Fruit fly (Drosophila melanogaster) whole organism, embryonic: ENCODE measurements around the gene Slh.
A peak's percentile ranks its signal among the peaks of the same experiment; 100 is the strongest.

Experiments
- Abd-B ChIP-seq: fragments of 200-800 bp; sonication (Bioruptor generic); optimal IDR thresholded peaks from 2 replicates; lab custom pipeline; 2018; ENCODE audit warnings: missing biosample characterization, mild to moderate bottlenecking, missing genetic modification characterization, moderate library complexity
- Aef1 ChIP-seq: fragments of 200-800 bp; sonication (Bioruptor generic); IDR thresholded peaks from 3 replicates; pipeline ENCODE4 v1.3.6; 2022; ENCODE audit warnings: missing biosample characterization, missing genetic modification characterization
- BEAF-32 ChIP-seq: fragments of 200-800 bp; sonication (Bioruptor generic); optimal IDR thresholded peaks from 3 replicates; lab custom pipeline; 2017; ENCODE audit warnings: missing biosample characterization, missing genetic modification characterization, mild to moderate bottlenecking, moderate library complexity, missing genetic modification reagents
- Bteb2 ChIP-seq: fragments of 200-800 bp; sonication (Bioruptor generic); optimal IDR thresholded peaks from 2 replicates; lab custom pipeline; 2016; ENCODE audit warnings: missing biosample characterization, missing genetic modification characterization
- CG11398 ChIP-seq: fragments of 200-800 bp; sonication (Bioruptor generic); optimal IDR thresholded peaks from 2 replicates; lab custom pipeline; 2016; ENCODE audit warnings: missing biosample characterization, missing genetic modification characterization
- CG11560 ChIP-seq: fragments of 200-800 bp; sonication (Bioruptor generic); IDR thresholded peaks from 3 replicates; pipeline ENCODE4 v1.3.6; 2022; ENCODE audit warnings: missing biosample characterization, missing genetic modification characterization
- CG12744 ChIP-seq: fragments of 200-800 bp; sonication (Bioruptor generic); optimal IDR thresholded peaks from 2 replicates; lab custom pipeline; 2016; ENCODE audit warnings: missing biosample characterization, missing genetic modification characterization
- CG13624 ChIP-seq: fragments of 200-800 bp; sonication (Bioruptor generic); optimal IDR thresholded peaks from 2 replicates; lab custom pipeline; 2016; ENCODE audit warnings: missing biosample characterization, missing genetic modification characterization
- CG14860 ChIP-seq: fragments of 200-800 bp; sonication (Bioruptor generic); IDR thresholded peaks from 3 replicates; pipeline ENCODE4 v1.3.6; 2022; ENCODE audit warnings: missing biosample characterization, missing genetic modification characterization; ENCODE audit not compliant: partially characterized antibody
- CG14965 ChIP-seq: fragments of 200-800 bp; sonication (Bioruptor generic); optimal IDR thresholded peaks from 2 replicates; lab custom pipeline; 2016; ENCODE audit warnings: missing biosample characterization, missing genetic modification characterization, borderline replicate concordance
- CG17328 ChIP-seq: fragments of 200-800 bp; sonication (Bioruptor generic); IDR thresholded peaks from 2 replicates; pipeline ENCODE4 v1.3.6; 2022; ENCODE audit warnings: missing biosample characterization, missing genetic modification characterization
- CG1792 ChIP-seq: fragments of 200-800 bp; sonication (Bioruptor generic); optimal IDR thresholded peaks from 2 replicates; lab custom pipeline; 2016; ENCODE audit warnings: missing biosample characterization, missing genetic modification characterization
- CG18011 ChIP-seq: fragments of 200-800 bp; sonication (Bioruptor generic); optimal IDR thresholded peaks from 2 replicates; lab custom pipeline; 2017; ENCODE audit warnings: missing biosample characterization, missing genetic modification characterization, mild to moderate bottlenecking, moderate library complexity, missing genotype
- CG18476 ChIP-seq: fragments of 200-800 bp; sonication (Bioruptor generic); optimal IDR thresholded peaks from 2 replicates; lab custom pipeline; 2016; ENCODE audit warnings: missing biosample characterization, mild to moderate bottlenecking, missing genetic modification characterization
- CG2678 ChIP-seq: fragments of 200-800 bp; sonication (Bioruptor generic); optimal IDR thresholded peaks from 3 replicates; lab custom pipeline; 2019; ENCODE audit warnings: missing biosample characterization, mild to moderate bottlenecking, missing genetic modification characterization, moderate library complexity
- CG2875 ChIP-seq: fragments of 200-800 bp; sonication (Bioruptor generic); optimal IDR thresholded peaks from 2 replicates; lab custom pipeline; 2017; ENCODE audit warnings: missing biosample characterization, mild to moderate bottlenecking, missing genetic modification characterization, missing genetic modification reagents
- CG32532 ChIP-seq: fragments of 200-800 bp; sonication (Bioruptor generic); IDR thresholded peaks from 2 replicates; pipeline ENCODE4 v1.3.6; 2022; ENCODE audit warnings: missing biosample characterization, missing genetic modification characterization
- CG3847 ChIP-seq: fragments of 200-800 bp; sonication (Bioruptor generic); IDR thresholded peaks from 2 replicates; pipeline ENCODE4 v1.3.6; 2022; ENCODE audit warnings: missing biosample characterization, missing genetic modification characterization
- CG3995 ChIP-seq: fragments of 200-800 bp; sonication (Bioruptor generic); optimal IDR thresholded peaks from 3 replicates; lab custom pipeline; 2016; ENCODE audit warnings: missing biosample characterization, missing genetic modification characterization
- CG4424 ChIP-seq: fragments of 200-800 bp; sonication (Bioruptor generic); optimal IDR thresholded peaks from 3 replicates; lab custom pipeline; 2016; ENCODE audit warnings: missing biosample characterization, missing genetic modification characterization
- CG7963 ChIP-seq: fragments of 200-800 bp; sonication (Bioruptor generic); IDR thresholded peaks from 3 replicates; pipeline ENCODE4 v1.3.6; 2022; ENCODE audit warnings: missing biosample characterization, missing genetic modification characterization; ENCODE audit not compliant: partially characterized antibody
- CG7987 ChIP-seq: fragments of 200-800 bp; sonication (Bioruptor generic); optimal IDR thresholded peaks from 2 replicates; lab custom pipeline; 2018; ENCODE audit warnings: missing biosample characterization, mild to moderate bottlenecking, missing genetic modification characterization, moderate library complexity
- CG8290 ChIP-seq, 3 experiments: fragments of 200-800 bp; sonication (Bioruptor generic); optimal IDR thresholded peaks; 2 replicates each; lab custom pipeline; 2016 to 2019; ENCODE audit warnings: missing biosample characterization in 3 of 3, missing genetic modification characterization in 3 of 3, mild to moderate bottlenecking in 2 of 3, moderate library complexity in 1 of 3
- CG9215 ChIP-seq: fragments of 200-800 bp; sonication (Bioruptor generic); IDR thresholded peaks from 2 replicates; pipeline ENCODE4 v1.3.6; 2022; ENCODE audit warnings: missing biosample characterization, missing genetic modification characterization
- HmgD ChIP-seq: fragments of 200-800 bp; sonication (Bioruptor generic); optimal IDR thresholded peaks from 3 replicates; lab custom pipeline; 2016; ENCODE audit warnings: missing biosample characterization, missing genetic modification characterization
- Hr51 ChIP-seq, 2 experiments: fragments of 200-800 bp; sonication (Bioruptor generic); optimal IDR thresholded peaks; 2 replicates in 1 of 2; 3 replicates in 1 of 2; lab custom pipeline; 2016 to 2018; ENCODE audit warnings: missing biosample characterization in 2 of 2, missing genetic modification characterization in 2 of 2, mild to moderate bottlenecking in 1 of 2, moderate library complexity in 1 of 2
- Hsf ChIP-seq: fragments of 200-800 bp; sonication (Bioruptor generic); optimal IDR thresholded peaks from 3 replicates; lab custom pipeline; 2016; ENCODE audit warnings: missing biosample characterization, missing genetic modification characterization
- MESR4 ChIP-seq: fragments of 200-800 bp; sonication (Bioruptor generic); optimal IDR thresholded peaks from 2 replicates; lab custom pipeline; 2018; ENCODE audit warnings: missing biosample characterization, mild to moderate bottlenecking, missing genetic modification characterization, moderate library complexity
- Mrtf ChIP-seq: fragments of 200-800 bp; sonication (Bioruptor generic); IDR thresholded peaks from 3 replicates; pipeline ENCODE4 v1.3.6; 2022; ENCODE audit warnings: missing biosample characterization, missing genetic modification characterization
- Myb ChIP-seq: fragments of 200-800 bp; sonication (Bioruptor generic); optimal IDR thresholded peaks from 2 replicates; lab custom pipeline; 2016; ENCODE audit warnings: missing biosample characterization, missing genetic modification characterization
- Nf-YC ChIP-seq: fragments of 200-800 bp; optimal IDR thresholded peaks from 3 replicates; lab custom pipeline; 2019; ENCODE audit warnings: missing biosample characterization, mild to moderate bottlenecking, missing genetic modification characterization, moderate library complexity
- ase ChIP-seq: fragments of 200-800 bp; sonication (Bioruptor generic); IDR thresholded peaks from 3 replicates; pipeline ENCODE4 v1.3.6; 2022; ENCODE audit warnings: missing biosample characterization, missing genetic modification characterization
- bbx ChIP-seq: fragments of 200-800 bp; sonication (Bioruptor generic); IDR thresholded peaks from 2 replicates; pipeline ENCODE4 v1.3.6; 2022; ENCODE audit warnings: missing biosample characterization, missing genetic modification characterization; ENCODE audit not compliant: partially characterized antibody
- dpn ChIP-seq, 2 experiments: fragments of 200-800 bp; sonication (Bioruptor generic); optimal IDR thresholded peaks; 3 replicates each; lab custom pipeline; 2016; ENCODE audit warnings: missing biosample characterization in 2 of 2, missing genetic modification characterization in 2 of 2
- dysf ChIP-seq: fragments of 200-800 bp; sonication (Bioruptor generic); IDR thresholded peaks from 3 replicates; pipeline ENCODE4 v1.3.6; 2022; ENCODE audit warnings: missing biosample characterization, missing genetic modification characterization
- en ChIP-seq: fragments of 200-800 bp; sonication (Bioruptor generic); optimal IDR thresholded peaks from 2 replicates; lab custom pipeline; 2016; ENCODE audit warnings: missing biosample characterization, missing genetic modification characterization
- ewg ChIP-seq: fragments of 200-800 bp; sonication (Bioruptor generic); optimal IDR thresholded peaks from 3 replicates; lab custom pipeline; 2017; ENCODE audit warnings: mild to moderate bottlenecking, missing biosample characterization, missing genetic modification reagents, missing genetic modification characterization
- grau ChIP-seq: fragments of 200-800 bp; optimal IDR thresholded peaks from 3 replicates; lab custom pipeline; 2019; ENCODE audit warnings: missing biosample characterization, mild to moderate bottlenecking, missing genetic modification characterization, moderate library complexity
- gt ChIP-seq: fragments of 200-800 bp; sonication (Bioruptor generic); IDR thresholded peaks from 2 replicates; pipeline ENCODE4 v1.3.6; 2022; ENCODE audit warnings: missing biosample characterization, missing genetic modification characterization
- hth ChIP-seq: fragments of >200 bp; optimal IDR thresholded peaks from 2 replicates; lab custom pipeline; 2017; ENCODE audit warnings: inconsistent platforms
- ind ChIP-seq: fragments of 200-800 bp; sonication (Bioruptor generic); optimal IDR thresholded peaks from 3 replicates; lab custom pipeline; 2016; ENCODE audit warnings: missing biosample characterization, missing genetic modification characterization
- nerfin-2 ChIP-seq: fragments of 200-800 bp; sonication (Bioruptor generic); IDR thresholded peaks from 2 replicates; pipeline ENCODE4 v1.3.6; 2022; ENCODE audit warnings: missing biosample characterization, missing genetic modification characterization; ENCODE audit not compliant: partially characterized antibody
- pros ChIP-seq: fragments of 200-800 bp; sonication (Bioruptor generic); optimal IDR thresholded peaks from 3 replicates; lab custom pipeline; 2019; ENCODE audit warnings: missing biosample characterization, mild to moderate bottlenecking, missing genetic modification characterization, moderate library complexity
- row ChIP-seq: fragments of 200-800 bp; sonication (Bioruptor generic); IDR thresholded peaks from 3 replicates; pipeline ENCODE4 v1.3.6; 2022; ENCODE audit warnings: missing biosample characterization, missing genetic modification characterization
- slbo ChIP-seq: fragments of 200-800 bp; sonication (Bioruptor generic); IDR thresholded peaks from 2 replicates; pipeline ENCODE4 v1.3.6; 2022; ENCODE audit warnings: missing biosample characterization, missing genetic modification characterization
- tgo ChIP-seq: fragments of 200-800 bp; sonication (Bioruptor generic); IDR thresholded peaks from 3 replicates; pipeline ENCODE4 v1.3.6; 2022; ENCODE audit warnings: missing biosample characterization, missing genetic modification characterization
- vvl ChIP-seq: fragments of 200-800 bp; sonication (Bioruptor generic); IDR thresholded peaks from 2 replicates; pipeline ENCODE4 v1.3.6; 2022; ENCODE audit warnings: missing biosample characterization, missing genetic modification characterization

The Slh gene

DNA sequence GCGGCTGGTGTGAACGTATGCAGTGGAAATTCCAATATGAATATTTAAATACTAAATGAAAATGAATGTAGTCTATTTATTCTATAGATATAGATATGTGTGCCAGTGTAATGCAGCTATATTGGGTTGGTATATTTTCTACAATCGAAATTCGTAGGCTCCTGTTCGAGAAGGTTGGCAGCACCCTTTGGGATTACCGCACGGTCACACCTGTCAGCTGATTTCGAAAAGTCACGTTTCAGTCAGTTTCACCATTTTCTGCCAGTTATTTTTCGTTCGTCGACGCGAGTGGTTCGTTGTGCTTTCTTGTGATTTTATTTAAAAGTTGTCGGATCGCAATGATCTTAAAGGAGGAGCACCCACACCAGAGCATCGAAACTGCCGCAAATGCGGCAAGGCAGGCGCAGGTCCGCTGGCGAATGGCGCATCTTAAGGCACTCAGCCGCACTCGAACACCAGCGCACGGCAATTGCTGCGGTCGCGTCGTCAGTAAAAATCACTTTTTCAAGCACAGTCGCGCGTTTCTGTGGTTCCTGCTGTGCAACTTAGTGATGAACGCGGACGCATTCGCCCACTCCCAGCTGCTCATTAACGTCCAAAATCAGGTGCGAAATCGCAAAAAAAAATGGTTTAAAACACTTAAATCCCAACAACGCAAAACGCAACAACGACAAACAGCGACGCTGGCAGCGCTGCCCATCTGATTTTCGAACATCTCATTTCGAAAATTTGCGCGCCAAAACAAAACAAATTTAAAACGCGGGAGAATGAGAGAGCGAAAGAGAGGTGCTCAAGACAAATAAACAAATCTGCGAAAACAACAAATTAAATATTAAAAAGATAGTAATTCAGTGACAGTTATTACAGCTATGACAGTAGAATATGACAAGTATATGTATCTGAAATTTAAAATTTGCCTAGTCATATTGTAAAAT is 488 bp upstream of the Slh start, which contains the start of gene oaf (continued):
- TF ChIP-seq Aef1 (GFP tag; lab: Robert Waterston, UW): peak; percentile 38; the same call in 1 of the 3 replicates
- no peak for TF ChIP-seq CG7963 (GFP tag; lab: Robert Waterston, UW)
- peak; percentile 26 for TF ChIP-seq CG12744 (GFP tag; lab: Kevin White, UChicago)
- peak; percentile 65 for TF ChIP-seq grau (tag; lab: Kevin White, UChicago)
- no peak for TF ChIP-seq CG18476 (GFP tag; lab: Kevin White, UChicago)
- peak; percentile 46 for TF ChIP-seq HmgD
- TF ChIP-seq dpn (GFP tag; optimal IDR thresholded peaks at IDR 0.05; lab: Kevin White, UChicago): peak; percentile 26 to 58
- 0 out of 3 replicates have a peak, but pooled peaks have one; percentile 24 for TF ChIP-seq Mrtf (GFP tag; lab: Robert Waterston, UW)
- peak; percentile 29 for TF ChIP-seq CG13624 (GFP tag; lab: Kevin White, UChicago)
- TF ChIP-seq nerfin-2 (GFP tag; lab: Robert Waterston, UW): 0 out of 2 replicates have a peak, but pooled peaks have one; percentile 29
- no peak for TF ChIP-seq CG14965 (GFP tag; lab: Kevin White, UChicago)
- TF ChIP-seq row (GFP tag; lab: Robert Waterston, UW): peak; percentile 91
- TF ChIP-seq CG3847 (GFP tag; lab: Robert Waterston, UW): peak; percentile 84
- TF ChIP-seq CG1792: no peak
- peak; percentile 46; the same call in 1 of the 3 replicates for TF ChIP-seq dysf (GFP tag; lab: Robert Waterston, UW)
- TF ChIP-seq CG32532 (GFP tag; lab: Robert Waterston, UW): peak; percentile 51; the same call in 1 of the 2 replicates
- peak; percentile 54 for TF ChIP-seq Myb (GFP tag; lab: Kevin White, UChicago)
- no peak for TF ChIP-seq en (GFP tag; lab: Kevin White, UChicago)
- TF ChIP-seq CG7987 (GFP tag; lab: Kevin White, UChicago): peak; percentile 16
- 0 out of 3 replicates have a peak, but pooled peaks have one; percentile 9 for TF ChIP-seq CG14860 (GFP tag; lab: Robert Waterston, UW)
- TF ChIP-seq CG11398 (GFP tag; lab: Kevin White, UChicago): no peak
- no peak for TF ChIP-seq hth (lab: Kevin White, UChicago)
- TF ChIP-seq CG3995 (GFP tag; lab: Kevin White, UChicago): peak; percentile 95
- peak; percentile 60 for TF ChIP-seq CG4424 (GFP tag; lab: Kevin White, UChicago)
- peak; percentile 75 for TF ChIP-seq vvl (GFP tag; lab: Robert Waterston, UW)
- no peak for TF ChIP-seq CG11560 (tag; lab: Robert Waterston, UW)
- TF ChIP-seq CG9215 (GFP tag; lab: Robert Waterston, UW): no peak
- peak; percentile 55 for TF ChIP-seq bbx
- TF ChIP-seq CG8290 (GFP tag; optimal IDR thresholded peaks at IDR 0.05; lab: Kevin White, UChicago): no peak
- TF ChIP-seq CG8290 (tag; optimal IDR thresholded peaks at IDR 0.05; lab: Kevin White, UChicago): peak in 1 of 2 experiments; percentile 81
- peak; percentile 61 for TF ChIP-seq BEAF-32
- TF ChIP-seq ase (GFP tag; lab: Robert Waterston, UW): no peak
- 0 out of 3 replicates have a peak, but pooled peaks have one; percentile 38 for TF ChIP-seq tgo (GFP tag; lab: Robert Waterston, UW)
- TF ChIP-seq ind (GFP tag; lab: Kevin White, UChicago): peak; percentile 28
- peak; percentile 11 for TF ChIP-seq pros
- TF ChIP-seq slbo (GFP tag; lab: Robert Waterston, UW): peak; percentile 76
- peak; percentile 43 for TF ChIP-seq Bteb2 (GFP tag; lab: Kevin White, UChicago)
- peak; percentile 39 for TF ChIP-seq CG17328 (GFP tag; lab: Robert Waterston, UW)
- TF ChIP-seq Abd-B (GFP tag; lab: Kevin White, UChicago): peak; percentile 57
- TF ChIP-seq MESR4 (GFP tag; lab: Kevin White, UChicago): peak; percentile 49
- TF ChIP-seq Nf-YC (tag; lab: Kevin White, UChicago): peak; percentile 52
- no peak for TF ChIP-seq CG2875 (GFP tag; lab: Kevin White, UChicago)
- TF ChIP-seq gt (GFP tag; lab: Robert Waterston, UW): 0 out of 2 replicates have a peak, but pooled peaks have one; percentile 23
- peak; percentile 35 for TF ChIP-seq CG2678 (tag; lab: Kevin White, UChicago)
- TF ChIP-seq ewg (GFP tag; lab: Kevin White, UChicago): peak; percentile 53
- TF ChIP-seq Hr51 (GFP tag; optimal IDR thresholded peaks at IDR 0.05; lab: Kevin White, UChicago): peak; percentile 45 to 60
- TF ChIP-seq Hsf (GFP tag; lab: Kevin White, UChicago): peak; percentile 62
- TF ChIP-seq CG18011: no peak
